Worm (Caenorhabditis elegans): Measurements from ENCODE around the gene rsp-1.
"Not testable (repeated sequence)": the region's sequence is repeated elsewhere in the genome, so short reads cannot be mapped to it uniquely, and the experiment has no call there.

rsp-1 gene

DNA sequence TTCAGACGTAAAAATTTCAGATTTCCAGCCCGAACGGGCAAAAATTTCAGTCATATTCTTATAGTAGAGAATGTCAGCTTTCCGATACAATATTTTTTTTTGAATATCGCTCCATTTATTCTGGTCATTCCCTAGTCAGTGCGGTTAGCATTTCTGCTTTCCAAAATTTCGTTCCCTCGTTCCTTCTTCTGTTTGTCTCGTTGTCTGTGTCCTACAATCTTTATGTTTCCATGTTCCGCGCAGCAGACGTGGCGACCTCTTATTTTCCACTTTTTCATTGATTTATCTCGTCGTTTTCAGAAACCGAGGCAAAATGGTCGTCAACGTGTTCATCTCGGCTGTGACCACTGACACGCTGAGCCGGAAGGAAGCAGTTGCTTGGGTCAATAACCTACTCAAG, 10.7 kb upstream of the rsp-1 start, which contains the start of gene ebp-2:
ebp-2 (plus strand) TSS at position 301 of the 400 bp plus-strand sequence.
- TF ChIP-seq lin-13 (tag; optimal IDR thresholded peaks at IDR 0.05); sem-2 (GFP tag; optimal IDR thresholded peaks at IDR 0.05); ham-2 (GFP tag; optimal IDR thresholded peaks at IDR 0.05): not testable (repeated sequence)

DNA sequence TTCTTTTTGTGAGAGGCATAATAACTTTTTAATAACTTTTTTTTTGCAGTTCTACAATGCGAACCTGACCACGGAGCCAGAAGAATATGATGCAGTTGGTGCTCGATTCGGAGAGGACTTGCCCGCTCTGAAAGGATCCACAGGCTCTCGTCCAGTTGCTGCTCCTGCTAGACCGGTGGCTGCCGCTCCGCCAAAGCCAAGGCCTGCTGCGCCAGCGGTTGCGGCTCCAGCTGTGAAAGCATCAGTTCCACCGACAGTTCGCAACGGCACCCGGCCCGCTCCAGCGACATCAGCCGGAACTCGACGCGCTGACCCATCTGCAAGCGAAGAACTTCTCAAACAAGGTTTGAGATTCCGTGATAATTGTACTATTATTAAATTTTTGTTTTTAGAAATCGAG, 10.0 kb upstream of the rsp-1 start:
- TF ChIP-seq nhr-12 (tag; optimal IDR thresholded peaks at IDR 0.05) (no peak), flh-1 (GFP tag; optimal IDR thresholded peaks at IDR 0.05) (no peak), unc-120 (tag; optimal IDR thresholded peaks at IDR 0.05; ENCODE audit: poor library complexity, severe bottlenecking) (no peak), tbx-8 (GFP tag; optimal IDR thresholded peaks at IDR 0.05) (no peak), snpc-4 (tag; optimal IDR thresholded peaks at IDR 0.05) (no peak), mab-5 (tag; optimal IDR thresholded peaks at IDR 0.05) (no peak), ceh-83 (GFP tag; optimal IDR thresholded peaks at IDR 0.05) (no peak), unc-62 (GFP tag; optimal IDR thresholded peaks at IDR 0.05) (no peak), ces-1 (GFP tag; optimal IDR thresholded peaks at IDR 0.05) (no peak), zip-8 (tag; optimal IDR thresholded peaks at IDR 0.05) (no peak), lin-32 (GFP tag; optimal IDR thresholded peaks at IDR 0.05) (no peak), ztf-11 (tag; optimal IDR thresholded peaks at IDR 0.05) (no peak), drap-1 (GFP tag; optimal IDR thresholded peaks at IDR 0.05) (no peak), mls-2 (tag; optimal IDR thresholded peaks at IDR 0.05) (no peak)

DNA sequence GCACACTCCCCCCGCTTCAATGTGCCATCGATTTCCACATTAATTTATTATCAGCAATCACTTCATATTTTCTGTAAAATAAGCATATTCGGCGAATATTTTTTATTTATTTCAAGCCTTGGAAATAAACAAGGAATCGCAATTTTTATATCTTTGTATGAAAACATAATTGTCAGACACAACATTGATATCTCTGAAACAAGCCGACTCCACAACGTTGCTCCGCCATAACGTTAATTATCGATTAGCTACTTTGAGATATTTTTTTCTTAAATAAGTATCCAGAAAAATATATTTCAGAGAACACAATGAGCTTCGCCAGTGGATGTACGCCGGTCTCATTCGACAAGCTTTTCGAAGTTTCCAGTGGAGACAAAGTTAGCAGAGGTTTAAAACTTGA, 9.3 kb upstream of the rsp-1 start, which contains the start of gene adbp-1:
adbp-1 (plus strand) TSS at position 301 of the 400 bp plus-strand sequence.
- TF ChIP-seq lin-13 (tag; optimal IDR thresholded peaks at IDR 0.05) (no peak), M03D4.4 (tag; optimal IDR thresholded peaks at IDR 0.05) (no peak), nhr-2 (tag; optimal IDR thresholded peaks at IDR 0.05) (no peak), mls-2 (tag; optimal IDR thresholded peaks at IDR 0.05) (no peak), cnd-1 (tag; optimal IDR thresholded peaks at IDR 0.05) (no peak), mep-1 (tag; optimal IDR thresholded peaks at IDR 0.05) (no peak), ces-1 (GFP tag; optimal IDR thresholded peaks at IDR 0.05) (no peak), mab-5 (tag; optimal IDR thresholded peaks at IDR 0.05) (no peak), ceh-83 (GFP tag; optimal IDR thresholded peaks at IDR 0.05) (no peak), blmp-1 (tag; optimal IDR thresholded peaks at IDR 0.05) (no peak), elt-3 (tag; optimal IDR thresholded peaks at IDR 0.05) (no peak), sem-2 (GFP tag; optimal IDR thresholded peaks at IDR 0.05) (no peak)

DNA sequence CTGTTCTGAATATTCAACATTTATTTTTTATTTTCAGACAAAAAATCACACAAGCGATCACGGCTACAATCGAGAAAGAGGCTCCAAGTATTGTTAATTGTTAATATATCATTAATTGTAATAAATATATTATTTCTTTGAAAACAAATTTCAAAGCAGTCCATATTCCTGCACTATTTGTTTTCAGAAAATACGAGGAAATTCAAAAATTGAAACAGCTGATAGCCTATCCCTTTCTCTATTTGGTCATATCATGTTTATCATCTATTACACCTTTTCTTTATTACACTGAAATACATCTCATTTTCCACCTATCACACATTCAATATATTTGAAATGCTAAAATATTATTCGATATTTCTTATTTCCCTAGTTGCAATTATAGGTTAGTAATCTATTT, 8.2 kb upstream of the rsp-1 start, which contains the start of gene W02B12.13:
W02B12.13 (plus strand) TSS at position 301 of the 400 bp plus-strand sequence.
- TF ChIP-seq ztf-11 (tag; optimal IDR thresholded peaks at IDR 0.05) = no peak
- TF ChIP-seq nhr-12 (tag; optimal IDR thresholded peaks at IDR 0.05) = no peak
- no peak for TF ChIP-seq flh-1 (GFP tag; optimal IDR thresholded peaks at IDR 0.05)
- no peak for TF ChIP-seq mep-1 (tag; optimal IDR thresholded peaks at IDR 0.05)
- no peak for TF ChIP-seq ceh-39 (tag; optimal IDR thresholded peaks at IDR 0.05)
- TF ChIP-seq drap-1 (GFP tag; optimal IDR thresholded peaks at IDR 0.05) = no peak
- no peak for TF ChIP-seq elt-1 (tag; optimal IDR thresholded peaks at IDR 0.05; ENCODE audit: borderline replicate concordance, insufficient read depth)
- TF ChIP-seq unc-120 (tag; optimal IDR thresholded peaks at IDR 0.05; ENCODE audit: poor library complexity, severe bottlenecking) = no peak
- TF ChIP-seq elt-3 (tag; optimal IDR thresholded peaks at IDR 0.05) = no peak
- TF ChIP-seq mab-5 (tag; optimal IDR thresholded peaks at IDR 0.05) = no peak
- no peak for TF ChIP-seq mls-2 (tag; optimal IDR thresholded peaks at IDR 0.05)
- no peak for TF ChIP-seq hlh-1 (tag; optimal IDR thresholded peaks at IDR 0.05)
- TF ChIP-seq lin-32 (GFP tag; optimal IDR thresholded peaks at IDR 0.05) = no peak
- no peak for TF ChIP-seq nhr-28 (tag; optimal IDR thresholded peaks at IDR 0.05)

DNA sequence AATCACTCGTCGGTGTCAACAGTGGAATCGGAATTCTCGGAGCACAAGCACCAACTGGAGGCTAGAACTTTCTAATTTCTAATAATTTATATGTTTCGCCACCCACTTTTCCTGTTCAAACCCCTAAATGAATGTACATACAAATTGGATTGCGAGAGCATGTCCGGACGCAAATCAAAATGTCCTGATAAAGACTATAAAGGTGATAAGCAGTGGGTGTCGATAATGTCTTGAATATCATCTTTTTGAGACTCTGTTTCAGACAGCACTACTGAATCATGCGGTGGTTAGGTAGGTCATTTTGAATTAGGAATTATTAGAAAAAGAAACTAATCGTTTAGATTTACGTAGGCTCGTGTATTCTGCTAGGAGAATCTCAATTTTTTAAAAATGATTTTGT, 4.4 kb upstream of the rsp-1 start, which contains the start of gene W02B12.1:
W02B12.1 (plus strand) TSS at position 269 of the 400 bp plus-strand sequence.
- no peak for TF ChIP-seq blmp-1 (tag; optimal IDR thresholded peaks at IDR 0.05)
- TF ChIP-seq unc-120 (tag; optimal IDR thresholded peaks at IDR 0.05; ENCODE audit: poor library complexity, severe bottlenecking) = no peak
- no peak for TF ChIP-seq ham-2 (GFP tag; optimal IDR thresholded peaks at IDR 0.05)
- no peak for TF ChIP-seq flh-1 (GFP tag; optimal IDR thresholded peaks at IDR 0.05)
- TF ChIP-seq tbx-8 (GFP tag; optimal IDR thresholded peaks at IDR 0.05) = no peak
- no peak for TF ChIP-seq hlh-1 (tag; optimal IDR thresholded peaks at IDR 0.05)
- TF ChIP-seq ceh-83 (GFP tag; optimal IDR thresholded peaks at IDR 0.05) = no peak
- TF ChIP-seq nhr-12 (tag; optimal IDR thresholded peaks at IDR 0.05) = no peak
- no peak for TF ChIP-seq sem-2 (GFP tag; optimal IDR thresholded peaks at IDR 0.05)
- no peak for TF ChIP-seq ces-1 (GFP tag; optimal IDR thresholded peaks at IDR 0.05)
- TF ChIP-seq nhr-2 (tag; optimal IDR thresholded peaks at IDR 0.05) = no peak
- TF ChIP-seq ceh-43 (GFP tag; optimal IDR thresholded peaks at IDR 0.05) = no peak
- TF ChIP-seq lsy-2 (tag; optimal IDR thresholded peaks at IDR 0.05) = no peak
- no peak for TF ChIP-seq ztf-11 (tag; optimal IDR thresholded peaks at IDR 0.05)
- no peak for TF ChIP-seq M03D4.4 (tag; optimal IDR thresholded peaks at IDR 0.05)
- TF ChIP-seq pha-4 (tag; optimal IDR thresholded peaks at IDR 0.05) = no peak
- TF ChIP-seq snpc-4 (tag; optimal IDR thresholded peaks at IDR 0.05) = no peak
- TF ChIP-seq nhr-237 (tag; optimal IDR thresholded peaks at IDR 0.05) = no peak
- no peak for TF ChIP-seq mab-5 (tag; optimal IDR thresholded peaks at IDR 0.05)

Data from whole organism, mixed stage, embryonic.